Worm (Caenorhabditis elegans): ENCODE measurements around the gene Y54F10BM.6.
A peak's percentile ranks its signal among the peaks of the same experiment; 100 is the strongest.

Y54F10BM.6 gene

ce11 chrIII:2272075-2272474, 9.0 kb downstream of the Y54F10BM.6 start, which contains the start of gene fbxa-48:
fbxa-48 (minus strand) TSS chrIII:2272175.
- TF ChIP-seq tlf-1 (GFP tag; optimal IDR thresholded peaks at IDR 0.05) (no peak), F39B2.1 (GFP tag; IDR thresholded peaks at IDR 0.05) (no peak), akir-1 (GFP tag; optimal IDR thresholded peaks at IDR 0.05) (no peak), nhr-80 (tag; optimal IDR thresholded peaks at IDR 0.05) (peak; percentile 5), F33H1.4 (GFP tag; IDR thresholded peaks at IDR 0.05) (no peak), hlh-12 (tag; optimal IDR thresholded peaks at IDR 0.05) (no peak), unc-130 (GFP tag; optimal IDR thresholded peaks at IDR 0.05) (no peak)

- no peak for TF ChIP-seq mel-28 (tag; optimal IDR thresholded peaks at IDR 0.05; ENCODE audit: borderline replicate concordance)
- TF ChIP-seq madf-3 (GFP tag; IDR thresholded peaks at IDR 0.05): no peak
- TF ChIP-seq nfya-2 (GFP tag; IDR thresholded peaks at IDR 0.05): no peak
- no peak for TF ChIP-seq nhr-80 (tag; optimal IDR thresholded peaks at IDR 0.05)
- TF ChIP-seq ztf-26 (tag; optimal IDR thresholded peaks at IDR 0.05): no peak
- no peak for TF ChIP-seq madf-10 (tag; optimal IDR thresholded peaks at IDR 0.05)
- no peak for TF ChIP-seq ceh-100 (GFP tag; IDR thresholded peaks at IDR 0.05)
- TF ChIP-seq hlh-12 (tag; optimal IDR thresholded peaks at IDR 0.05): no peak
- no peak for TF ChIP-seq T07F8.4 (tag; optimal IDR thresholded peaks at IDR 0.05)
- TF ChIP-seq F33H1.4 (GFP tag; IDR thresholded peaks at IDR 0.05): no peak
- no peak for TF ChIP-seq tbp1 (GFP tag; optimal IDR thresholded peaks at IDR 0.05)
Measured at ce11 chrIII:2272732-2273131, 9.7 kb downstream of the Y54F10BM.6 start, which contains the start of gene fbxa-39. fbxa-39 (plus strand) TSS chrIII:2273032.

- TF ChIP-seq him-1 (tag; optimal IDR thresholded peaks at IDR 0.05) (no peak), hlh-26 (GFP tag; conservative IDR thresholded peaks at IDR 0.05) (no peak), F23B12.7 (tag; optimal IDR thresholded peaks at IDR 0.05; ENCODE audit: insufficient read depth) (no peak), B0019.2 (GFP tag; conservative IDR thresholded peaks at IDR 0.05) (no peak)
Measured at ce11 chrIII:2276842-2277241, 13.8 kb downstream of the Y54F10BM.6 start, which contains the start of gene Y54F10BM.21. Y54F10BM.21 (plus strand) TSS chrIII:2277142.

- no peak for TF ChIP-seq him-1 (tag; optimal IDR thresholded peaks at IDR 0.05)
- no peak for TF ChIP-seq chd-7 (tag; optimal IDR thresholded peaks at IDR 0.05)
- no peak for TF ChIP-seq tlf-1 (GFP tag; optimal IDR thresholded peaks at IDR 0.05)
- TF ChIP-seq nfya-2 (GFP tag; IDR thresholded peaks at IDR 0.05): no peak
- no peak for TF ChIP-seq athp-1 (tag; optimal IDR thresholded peaks at IDR 0.05)
- TF ChIP-seq ceh-91 (GFP tag; IDR thresholded peaks at IDR 0.05): no peak
- no peak for TF ChIP-seq xnd-1 (tag; optimal IDR thresholded peaks at IDR 0.05)
Measured at ce11 chrIII:2279457-2279856, 16.4 kb downstream of the Y54F10BM.6 start, which contains the start of gene Y54F10BM.23. Y54F10BM.23 (minus strand) TSS chrIII:2279557.

ce11 chrIII:2280569-2280968, 17.5 kb downstream of the Y54F10BM.6 start, which contains the start of gene Y54F10BM.22:
Y54F10BM.22 (plus strand) TSS chrIII:2280899.
- TF ChIP-seq athp-1 (tag; optimal IDR thresholded peaks at IDR 0.05): no peak
- TF ChIP-seq nfyb-1 (GFP tag; IDR thresholded peaks at IDR 0.05): no peak
- TF ChIP-seq lin-40 (tag; optimal IDR thresholded peaks at IDR 0.05): no peak
- TF ChIP-seq ztf-26 (tag; optimal IDR thresholded peaks at IDR 0.05): no peak
- TF ChIP-seq repo-1 (tag; optimal IDR thresholded peaks at IDR 0.05): no peak
- TF ChIP-seq B0261.1 (tag; optimal IDR thresholded peaks at IDR 0.05): no peak
- no peak for TF ChIP-seq bed-1 (GFP tag; IDR thresholded peaks at IDR 0.05)
- no peak for TF ChIP-seq hsf-1 (GFP tag; IDR thresholded peaks at IDR 0.05)
- no peak for TF ChIP-seq nhr-120 (GFP tag; IDR thresholded peaks at IDR 0.05)
- TF ChIP-seq dpff-1 (tag; optimal IDR thresholded peaks at IDR 0.05): no peak
- no peak for TF ChIP-seq ets-4 (GFP tag; optimal IDR thresholded peaks at IDR 0.05)
- TF ChIP-seq tbp1 (GFP tag; optimal IDR thresholded peaks at IDR 0.05): no peak
- TF ChIP-seq F39B2.1 (GFP tag; IDR thresholded peaks at IDR 0.05): no peak
- TF ChIP-seq lin-54 (GFP tag; optimal IDR thresholded peaks at IDR 0.05): no peak
- no peak for TF ChIP-seq dpl-1 (GFP tag; optimal IDR thresholded peaks at IDR 0.05)
- TF ChIP-seq die-1 (tag; optimal IDR thresholded peaks at IDR 0.05): no peak
- TF ChIP-seq lin-26 (GFP tag; IDR thresholded peaks at IDR 0.05): no peak
- no peak for TF ChIP-seq snpc-1.3 (tag; optimal IDR thresholded peaks at IDR 0.05; ENCODE audit: insufficient read depth)
- no peak for TF ChIP-seq ztf-25 (GFP tag; IDR thresholded peaks at IDR 0.05)
